Worm (Caenorhabditis elegans) whole organism, L1 larva: ENCODE results near the gene C17E7.13.

Experiments used
- F16B12.6 ChIP-seq: fragments of 150-350 bp; optimal IDR thresholded peaks from 2 replicates; lab custom pipeline; 2014; ENCODE audit warnings: missing biosample characterization, missing genetic modification characterization
- Y116A8C.19 ChIP-seq: sonication (generic microtip); optimal IDR thresholded peaks from 2 replicates; lab custom pipeline; 2016; ENCODE audit warnings: missing compliant biosample characterization, missing genetic modification characterization, borderline replicate concordance
- aha-1 ChIP-seq: fragments of 150-350 bp; optimal IDR thresholded peaks from 2 replicates; lab custom pipeline; 2014; ENCODE audit warnings: missing biosample characterization, missing genetic modification characterization
- alr-1 ChIP-seq: fragments of 200-800 bp; sonication (Bioruptor generic); optimal IDR thresholded peaks from 2 replicates; lab custom pipeline; 2018; ENCODE audit warnings: borderline replicate concordance, mild to moderate bottlenecking, missing genetic modification characterization, missing compliant biosample characterization
- ceh-8 ChIP-seq: fragments of 200-800 bp; sonication (Bioruptor generic); optimal IDR thresholded peaks from 2 replicates; lab custom pipeline; 2018; ENCODE audit warnings: mild to moderate bottlenecking, missing genetic modification characterization, moderate library complexity, missing compliant biosample characterization
- ceh-88 ChIP-seq: fragments of 200-800 bp; sonication (Bioruptor generic); IDR thresholded peaks from 2 replicates; pipeline ENCODE4 v1.3.6; 2022; ENCODE audit warnings: missing genetic modification characterization, missing compliant biosample characterization
- ceh-90 ChIP-seq: sonication (generic microtip); optimal IDR thresholded peaks from 2 replicates; lab custom pipeline; 2016; ENCODE audit warnings: missing genetic modification characterization, missing compliant biosample characterization
- ces-1 ChIP-seq: fragments of 150-350 bp; optimal IDR thresholded peaks from 2 replicates; lab custom pipeline; 2014; ENCODE audit warnings: missing biosample characterization, missing genetic modification reagents, missing genetic modification characterization
- dsc-1 ChIP-seq: sonication (generic microtip); optimal IDR thresholded peaks from 2 replicates; lab custom pipeline; 2016; ENCODE audit warnings: mild to moderate bottlenecking, missing genetic modification characterization, missing compliant biosample characterization
- efl-1 ChIP-seq, 4 experiments: fragments of 150-350 bp; optimal IDR thresholded peaks in 3 of 4; peaks in 1 of 4; 1 replicate in 1 of 4; 2 replicates in 3 of 4; lab custom pipeline; 2014; ENCODE audit warnings: missing biosample characterization in 2 of 4, missing genetic modification characterization in 2 of 4, missing genetic modification reagents in 2 of 4
- egl-13 ChIP-seq: sonication (generic microtip); optimal IDR thresholded peaks from 2 replicates; lab custom pipeline; 2016; ENCODE audit warnings: missing genotype, missing genetic modification reagents, missing genetic modification characterization, missing compliant biosample characterization
- fkh-10 ChIP-seq: sonication (generic microtip); optimal IDR thresholded peaks from 2 replicates; lab custom pipeline; 2017; ENCODE audit warnings: missing biosample characterization, missing genetic modification reagents, missing genetic modification characterization
- fkh-4 ChIP-seq: sonication (generic microtip); optimal IDR thresholded peaks from 2 replicates; lab custom pipeline; 2016; ENCODE audit warnings: missing compliant biosample characterization, missing genetic modification characterization, borderline replicate concordance
- fkh-8 ChIP-seq: sonication (generic microtip); optimal IDR thresholded peaks from 2 replicates; lab custom pipeline; 2016; ENCODE audit warnings: mild to moderate bottlenecking, missing genetic modification characterization, missing compliant biosample characterization
- fos-1 ChIP-seq: fragments of 150-350 bp; optimal IDR thresholded peaks from 2 replicates; lab custom pipeline; 2014; ENCODE audit warnings: missing biosample characterization, missing genetic modification characterization
- isw-1 ChIP-seq: fragments of 200-800 bp; sonication (Bioruptor generic); IDR thresholded peaks from 2 replicates; pipeline ENCODE4 v1.3.6; 2022; ENCODE audit warnings: missing genetic modification characterization, missing compliant biosample characterization
- lin-14 ChIP-seq: fragments of 200-800 bp; sonication (Bioruptor generic); optimal IDR thresholded peaks from 2 replicates; lab custom pipeline; 2018; ENCODE audit warnings: mild to moderate bottlenecking, missing genetic modification characterization, moderate library complexity, missing compliant biosample characterization
- lin-35 ChIP-seq, 2 experiments: fragments of 150-350 bp; optimal IDR thresholded peaks; 2 replicates each; lab custom pipeline; 2014; ENCODE audit warnings: missing biosample characterization in 2 of 2, missing genetic modification characterization in 2 of 2, missing genetic modification reagents in 2 of 2
- lsy-2 ChIP-seq, 2 experiments: fragments of 150-350 bp; optimal IDR thresholded peaks; 2 replicates each; lab custom pipeline; 2014; ENCODE audit warnings: missing biosample characterization in 2 of 2, missing genetic modification characterization in 2 of 2
- mab-9 ChIP-seq: fragments of 200-800 bp; sonication (Bioruptor generic); IDR thresholded peaks from 2 replicates; pipeline ENCODE4 v1.3.6; 2022; ENCODE audit warnings: missing genetic modification reagents, missing genetic modification characterization, missing compliant biosample characterization
- mdl-1 ChIP-seq, 2 experiments: fragments of 150-350 bp; optimal IDR thresholded peaks; 2 replicates each; lab custom pipeline; 2014 to 2017; ENCODE audit warnings: missing biosample characterization in 2 of 2, missing genetic modification characterization in 2 of 2, inconsistent platforms in 1 of 2
- nhr-237 ChIP-seq: fragments of 150-350 bp; optimal IDR thresholded peaks from 2 replicates; lab custom pipeline; 2014; ENCODE audit warnings: missing biosample characterization, missing genetic modification characterization
- nhr-47 ChIP-seq: sonication (generic microtip); optimal IDR thresholded peaks from 2 replicates; lab custom pipeline; 2016; ENCODE audit warnings: mild to moderate bottlenecking, missing genetic modification characterization, moderate library complexity, missing compliant biosample characterization
- nhr-71 ChIP-seq: sonication (generic microtip); optimal IDR thresholded peaks from 2 replicates; lab custom pipeline; 2016; ENCODE audit warnings: mild to moderate bottlenecking, missing genetic modification characterization, moderate library complexity, missing compliant biosample characterization
- nhr-76 ChIP-seq: sonication (generic microtip); optimal IDR thresholded peaks from 2 replicates; lab custom pipeline; 2017; ENCODE audit warnings: missing biosample characterization, missing genetic modification characterization
- nhr-85 ChIP-seq: sonication (generic microtip); peaks from one replicate; lab custom pipeline; 2016; ENCODE audit warnings: missing genetic modification characterization, inconsistent platforms, missing compliant biosample characterization
- pag-3 ChIP-seq: sonication (generic microtip); optimal IDR thresholded peaks from 2 replicates; lab custom pipeline; 2017; ENCODE audit warnings: missing genetic modification characterization, mild to moderate bottlenecking, missing compliant biosample characterization, antibody characterized with exemption, borderline replicate concordance; ENCODE audit not compliant: insufficient read depth
- pax-3 ChIP-seq: fragments of 200-800 bp; sonication (Bioruptor generic); optimal IDR thresholded peaks from 2 replicates; lab custom pipeline; 2018; ENCODE audit warnings: mild to moderate bottlenecking, missing genetic modification characterization, moderate library complexity, missing compliant biosample characterization
- pqm-1 ChIP-seq: sonication (generic microtip); optimal IDR thresholded peaks from 3 replicates; lab custom pipeline; 2017; ENCODE audit warnings: missing biosample characterization, missing genetic modification characterization
- skn-1 ChIP-seq: fragments of 150-350 bp; optimal IDR thresholded peaks from 2 replicates; lab custom pipeline; 2014; ENCODE audit warnings: missing biosample characterization, missing genetic modification characterization
- snpc-4 ChIP-seq: fragments of 150-350 bp; optimal IDR thresholded peaks from 2 replicates; lab custom pipeline; 2014; ENCODE audit warnings: missing biosample characterization, missing genetic modification characterization
- sox-4 ChIP-seq: sonication (generic microtip); optimal IDR thresholded peaks from 2 replicates; lab custom pipeline; 2016; ENCODE audit warnings: missing genetic modification characterization, missing compliant biosample characterization
- sptf-1 ChIP-seq: fragments of 150-350 bp; optimal IDR thresholded peaks from 2 replicates; lab custom pipeline; 2014; ENCODE audit warnings: missing biosample characterization, missing genetic modification characterization
- tbx-2 ChIP-seq: sonication (generic microtip); optimal IDR thresholded peaks from 2 replicates; lab custom pipeline; 2016; ENCODE audit warnings: missing genetic modification characterization, missing compliant biosample characterization
- unc-130 ChIP-seq: fragments of 150-350 bp; optimal IDR thresholded peaks from 2 replicates; lab custom pipeline; 2017; ENCODE audit warnings: missing biosample characterization, missing genetic modification characterization, inconsistent platforms
- unc-86 ChIP-seq: sonication (generic microtip); optimal IDR thresholded peaks from 2 replicates; lab custom pipeline; 2016; ENCODE audit warnings: missing genetic modification characterization, missing compliant biosample characterization
- vab-15 ChIP-seq: sonication (generic microtip); optimal IDR thresholded peaks from 2 replicates; lab custom pipeline; 2017; ENCODE audit warnings: missing genotype, mild to moderate bottlenecking, missing genetic modification characterization, missing compliant biosample characterization
- xbp-1 ChIP-seq: sonication (generic microtip); optimal IDR thresholded peaks from 2 replicates; lab custom pipeline; 2016; ENCODE audit warnings: missing genetic modification characterization, missing compliant biosample characterization
- zip-4 ChIP-seq: fragments of 200-800 bp; sonication (Bioruptor generic); optimal IDR thresholded peaks from 2 replicates; lab custom pipeline; 2018; ENCODE audit warnings: mild to moderate bottlenecking, missing genetic modification characterization, moderate library complexity, missing compliant biosample characterization
- ztf-4 ChIP-seq: fragments of 150-350 bp; optimal IDR thresholded peaks from 2 replicates; lab custom pipeline; 2014; ENCODE audit warnings: missing biosample characterization, missing genetic modification characterization

Gene C17E7.13

DNA sequence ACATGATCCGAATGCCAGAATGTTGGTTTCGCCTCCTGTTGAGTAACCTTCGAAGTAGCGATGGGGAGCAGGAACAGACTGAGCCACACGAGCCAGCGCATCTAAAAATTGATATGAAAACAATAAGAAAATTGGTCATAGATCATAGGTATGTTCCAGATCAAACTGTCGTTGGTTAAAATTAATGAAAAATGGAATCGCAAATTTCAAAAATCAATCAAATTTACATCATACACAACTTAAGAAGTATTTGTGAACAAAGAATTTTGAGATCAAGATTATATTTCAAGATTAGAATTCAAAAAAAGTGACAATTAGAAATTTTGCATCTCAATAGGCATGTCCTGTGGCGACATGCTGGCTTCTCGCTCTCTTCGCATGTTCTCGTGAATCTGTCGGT lies 1.7 kb upstream of the C17E7.13 start, which contains the start of gene C17E7.9:
Gene C17E7.9 (minus strand): TSS at position 101 of the 400 bp plus-strand sequence.
- TF ChIP-seq zip-4 (GFP tag; lab: Kevin White, UChicago) (no peak), lsy-2 (tag; optimal IDR thresholded peaks at IDR 0.05; lab: Kevin White, UChicago) (no peak), skn-1 (no peak), nhr-237 (tag; lab: Kevin White, UChicago) (no peak), lin-14 (GFP tag; lab: Kevin White, UChicago) (no peak), ces-1 (no peak), fkh-4 (tag; lab: Kevin White, UChicago) (no peak), ztf-4 (tag; lab: Kevin White, UChicago) (no peak), sox-4 (tag; lab: Kevin White, UChicago) (no peak), tbx-2 (no peak), alr-1 (no peak), fos-1 (tag; lab: Kevin White, UChicago) (no peak)

DNA sequence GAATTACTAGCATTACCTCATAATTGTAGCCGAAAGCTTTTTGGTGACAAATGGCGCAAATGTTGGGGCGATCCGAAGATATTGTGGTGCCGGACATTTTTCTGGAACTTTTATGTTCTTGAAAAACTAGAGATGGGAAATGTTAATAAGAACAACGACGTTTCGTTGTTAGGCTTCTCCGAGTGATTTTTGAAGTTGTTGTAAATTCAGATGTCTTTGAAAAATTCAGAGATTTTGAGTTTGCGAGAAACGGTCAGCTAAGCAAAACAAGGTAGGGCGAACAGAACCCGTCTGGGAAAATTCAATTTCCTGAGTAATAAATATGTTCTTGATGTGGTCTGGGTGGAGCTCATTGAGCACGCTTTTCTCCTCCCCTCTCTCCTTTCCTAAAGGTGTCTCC lies 3.0 kb downstream of the C17E7.13 start, which contains the start of gene nhr-124:
Gene nhr-124 (minus strand): TSS at position 101 of the 400 bp plus-strand sequence.
- TF ChIP-seq pax-3 (tag; lab: Kevin White, UChicago) (no peak), unc-86 (tag; lab: Kevin White, UChicago) (no peak), tbx-2 (no peak), snpc-4 (tag; lab: Kevin White, UChicago) (no peak), zip-4 (GFP tag; lab: Kevin White, UChicago) (no peak), lin-35 (GFP tag; optimal IDR thresholded peaks at IDR 0.05; lab: Kevin White, UChicago) (no peak), egl-13 (tag; lab: Kevin White, UChicago) (no peak), F16B12.6 (tag; lab: Kevin White, UChicago) (no peak), isw-1 (GFP tag; lab: Robert Waterston, UW) (no peak), mab-9 (no peak), alr-1 (no peak), fkh-10 (GFP tag; lab: Kevin White, UChicago) (no peak), xbp-1 (tag; lab: Kevin White, UChicago) (no peak), mdl-1 (tag; optimal IDR thresholded peaks at IDR 0.05; lab: Kevin White, UChicago) (no peak), fos-1 (tag; lab: Kevin White, UChicago) (no peak), nhr-76 (tag; lab: Kevin White, UChicago) (no peak), nhr-47 (no peak)
- TF ChIP-seq, all 84 proteins: peak for 0

DNA sequence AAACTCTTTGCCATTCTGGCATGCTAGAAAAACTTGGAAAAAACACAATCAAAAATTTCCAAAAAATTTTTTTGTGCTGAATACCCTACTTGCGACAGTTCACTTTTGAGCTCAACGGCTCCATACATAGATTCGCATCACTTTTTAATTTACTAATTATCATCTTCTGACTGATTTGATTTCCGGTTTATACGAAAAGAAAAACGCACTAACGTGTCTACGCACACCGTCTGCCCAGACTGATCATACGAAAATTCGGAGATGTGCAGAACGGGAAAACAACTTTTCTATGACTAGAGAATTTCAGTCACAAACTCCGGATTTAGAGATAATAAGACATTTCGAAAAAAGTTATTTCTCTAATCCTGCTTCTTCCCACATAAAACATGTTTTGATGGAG lies 4.5 kb downstream of the C17E7.13 start:
- no peak for TF ChIP-seq pag-3 (tag; lab: Kevin White, UChicago)
- TF ChIP-seq aha-1: no peak
- TF ChIP-seq ceh-90 (tag; lab: Kevin White, UChicago): no peak
- no peak for TF ChIP-seq fkh-4 (tag; lab: Kevin White, UChicago)
- no peak for TF ChIP-seq unc-130 (tag; lab: Kevin White, UChicago)
- no peak for TF ChIP-seq vab-15 (tag; lab: Kevin White, UChicago)
- no peak for TF ChIP-seq Y116A8C.19 (tag; lab: Kevin White, UChicago)
- TF ChIP-seq ceh-88 (GFP tag; lab: Robert Waterston, UW): no peak
- no peak for TF ChIP-seq pqm-1
- TF ChIP-seq fkh-8: peak; percentile 38
- TF ChIP-seq dsc-1 (tag; lab: Kevin White, UChicago): peak; percentile 65
- TF ChIP-seq nhr-85 (tag; lab: Kevin White, UChicago): no peak
- no peak for TF ChIP-seq lin-14 (GFP tag; lab: Kevin White, UChicago)
- no peak for TF ChIP-seq sptf-1 (tag; lab: Kevin White, UChicago)
- TF ChIP-seq alr-1: no peak
- TF ChIP-seq nhr-71 (tag; lab: Kevin White, UChicago): peak; percentile 3
- no peak for TF ChIP-seq egl-13 (tag; lab: Kevin White, UChicago)
- peak; percentile 70 for TF ChIP-seq ceh-8
- TF ChIP-seq efl-1 (optimal IDR thresholded peaks at IDR 0.05; lab: Kevin White, UChicago): no peak
- no peak for TF ChIP-seq efl-1 (GFP tag; optimal IDR thresholded peaks at IDR 0.05 in 1 of 2; lab: Kevin White, UChicago)
- TF ChIP-seq, all 84 proteins: peak for 4
